Worm (Caenorhabditis elegans): ENCODE data around the gene atf-7.
A peak's percentile ranks its signal among the peaks of the same experiment; 100 is the strongest.

atf-7 gene

ce11 chrIII:4494541-4495010, 4.3 kb downstream of the atf-7 start:
- no peak for TF ChIP-seq skn-1 (tag; optimal IDR thresholded peaks at IDR 0.05)
- TF ChIP-seq mdl-1 (tag; optimal IDR thresholded peaks at IDR 0.05), result peak; percentile 16
- no peak for TF ChIP-seq nhr-77 (tag; optimal IDR thresholded peaks at IDR 0.05)
- TF ChIP-seq tbx-2 (tag; optimal IDR thresholded peaks at IDR 0.05), result no peak
- TF ChIP-seq nhr-43 (tag; optimal IDR thresholded peaks at IDR 0.05; ENCODE audit: poor library complexity, severe bottlenecking), result peak; percentile 79
- no peak for TF ChIP-seq aly-2 (tag; optimal IDR thresholded peaks at IDR 0.05)
- TF ChIP-seq lin-15B (tag; optimal IDR thresholded peaks at IDR 0.05), result peak; percentile 9
- TF ChIP-seq lsy-12 (tag; optimal IDR thresholded peaks at IDR 0.05), result peak; percentile 54
- TF ChIP-seq nhr-23 (tag; optimal IDR thresholded peaks at IDR 0.05), result peak; percentile 83
- peak; percentile 83 for TF ChIP-seq jun-1 (tag; optimal IDR thresholded peaks at IDR 0.05)
- TF ChIP-seq ceh-28 (tag; optimal IDR thresholded peaks at IDR 0.05), result peak; percentile 58
- TF ChIP-seq nhr-28 (tag; optimal IDR thresholded peaks at IDR 0.05), result no peak
- TF ChIP-seq ztf-11 (tag; optimal IDR thresholded peaks at IDR 0.05), result no peak
- no peak for TF ChIP-seq ceh-82 (tag; optimal IDR thresholded peaks at IDR 0.05)
- no peak for TF ChIP-seq elt-1 (tag; optimal IDR thresholded peaks at IDR 0.05)
- TF ChIP-seq nhr-25 (tag; optimal IDR thresholded peaks at IDR 0.05), result peak; percentile 74
- TF ChIP-seq elt-2 (tag; optimal IDR thresholded peaks at IDR 0.05), result peak; percentile 78
- no peak for TF ChIP-seq ZK546.5 (tag; optimal IDR thresholded peaks at IDR 0.05)
- TF ChIP-seq ztf-4 (tag; optimal IDR thresholded peaks at IDR 0.05), result no peak
- TF ChIP-seq pqm-1 (tag; optimal IDR thresholded peaks at IDR 0.05), result peak; percentile 69
- no peak for TF ChIP-seq nhr-237 (tag; optimal IDR thresholded peaks at IDR 0.05)
- peak; percentile 37 for TF ChIP-seq nfya-1 (tag; optimal IDR thresholded peaks at IDR 0.05; ENCODE audit: insufficient read depth)
- TF ChIP-seq pha-4 (tag; optimal IDR thresholded peaks at IDR 0.05), result peak; percentile 50
- TF ChIP-seq elt-3 (tag; optimal IDR thresholded peaks at IDR 0.05), result peak; percentile 42 to 91 (median 89)
- TF ChIP-seq fkh-2 (tag; optimal IDR thresholded peaks at IDR 0.05), result no peak

DNA sequence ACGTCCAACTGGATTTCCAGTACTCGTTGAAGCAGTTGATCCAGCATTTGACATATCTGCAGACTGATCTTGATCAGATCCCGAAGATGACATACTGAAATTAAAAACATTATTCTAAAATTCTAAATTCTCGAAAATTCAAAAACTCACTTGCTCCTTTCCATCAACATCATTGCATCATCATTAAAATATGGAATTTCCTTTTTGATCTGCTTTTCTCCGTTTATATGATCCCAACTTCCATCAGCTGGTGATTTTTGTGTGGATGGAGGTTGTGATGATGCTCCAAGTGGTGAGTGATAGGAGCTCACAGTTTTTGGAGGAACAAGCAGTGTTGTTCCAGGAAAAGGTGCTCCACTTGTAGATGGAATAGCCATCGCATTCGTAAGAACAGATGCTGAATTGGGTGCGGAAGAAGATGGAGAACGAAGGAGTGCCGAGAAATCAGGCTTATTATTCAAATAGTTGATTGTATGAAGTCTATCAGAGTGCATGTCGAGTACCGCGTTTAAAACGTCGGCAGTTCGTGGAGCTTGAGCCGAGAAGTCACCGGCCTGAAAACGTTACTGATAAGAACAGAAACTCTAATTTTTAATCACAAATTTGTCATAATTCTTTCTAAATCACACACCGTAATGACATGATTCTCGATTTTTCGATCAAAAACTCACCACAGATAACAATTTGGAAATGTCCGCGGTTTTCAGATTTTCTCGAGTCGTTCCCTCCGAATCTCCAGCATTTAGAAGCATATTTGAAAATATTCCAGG, 5.7 kb downstream of the atf-7 start:
- TF ChIP-seq nhr-43 (tag; optimal IDR thresholded peaks at IDR 0.05; ENCODE audit: poor library complexity, severe bottlenecking) (peak; percentile 26), R02D3.7 (tag; optimal IDR thresholded peaks at IDR 0.05) (no peak), mml-1 (tag; optimal IDR thresholded peaks at IDR 0.05) (no peak), elt-2 (tag; optimal IDR thresholded peaks at IDR 0.05) (peak; percentile 82), pqm-1 (tag; optimal IDR thresholded peaks at IDR 0.05) (peak; percentile 76)

- TF ChIP-seq zag-1 (tag; optimal IDR thresholded peaks at IDR 0.05), result no peak
- no peak for TF ChIP-seq nhr-11 (tag; optimal IDR thresholded peaks at IDR 0.05)
- TF ChIP-seq fkh-10 (GFP tag; optimal IDR thresholded peaks at IDR 0.05), result no peak
- peak; percentile 18 for TF ChIP-seq elt-2 (tag; optimal IDR thresholded peaks at IDR 0.05)
- no peak for TF ChIP-seq nhr-67 (tag; optimal IDR thresholded peaks at IDR 0.05)
- no peak for TF ChIP-seq ceh-9 (tag; optimal IDR thresholded peaks at IDR 0.05)
- TF ChIP-seq lin-39 (tag; optimal IDR thresholded peaks at IDR 0.05), result no peak
- no peak for TF ChIP-seq unc-39 (tag; optimal IDR thresholded peaks at IDR 0.05)
- no peak for TF ChIP-seq nhr-28 (tag; optimal IDR thresholded peaks at IDR 0.05)
- TF ChIP-seq fkh-2 (tag; optimal IDR thresholded peaks at IDR 0.05), result no peak
- no peak for TF ChIP-seq fos-1 (tag; optimal IDR thresholded peaks at IDR 0.05)
- TF ChIP-seq ztf-4 (tag; optimal IDR thresholded peaks at IDR 0.05), result peak; percentile 64
- no peak for TF ChIP-seq elt-3 (tag; optimal IDR thresholded peaks at IDR 0.05)
- TF ChIP-seq skn-1 (tag; optimal IDR thresholded peaks at IDR 0.05), result no peak
- no peak for TF ChIP-seq egl-5 (tag; optimal IDR thresholded peaks at IDR 0.05)
- peak; percentile 19 for TF ChIP-seq aly-2 (tag; optimal IDR thresholded peaks at IDR 0.05)
- TF ChIP-seq snpc-4 (tag; optimal IDR thresholded peaks at IDR 0.05), result no peak
- TF ChIP-seq nhr-76 (tag; optimal IDR thresholded peaks at IDR 0.05), result no peak
- TF ChIP-seq ama-1 (optimal IDR thresholded peaks at IDR 0.05), result peak; percentile 37
- TF ChIP-seq nhr-23 (tag; optimal IDR thresholded peaks at IDR 0.05), result peak; percentile 14
- no peak for TF ChIP-seq nhr-12 (tag; optimal IDR thresholded peaks at IDR 0.05)
- peak; percentile 53 for TF ChIP-seq jun-1 (tag; optimal IDR thresholded peaks at IDR 0.05)
- TF ChIP-seq R02D3.7 (tag; optimal IDR thresholded peaks at IDR 0.05), result no peak
- TF ChIP-seq mdl-1 (tag; optimal IDR thresholded peaks at IDR 0.05), result no peak
- peak; percentile 39 for TF ChIP-seq lsy-12 (tag; optimal IDR thresholded peaks at IDR 0.05)
- TF ChIP-seq daf-12 (tag; optimal IDR thresholded peaks at IDR 0.05), result no peak
- TF ChIP-seq nfya-1 (tag; optimal IDR thresholded peaks at IDR 0.05; ENCODE audit: insufficient read depth), result peak; percentile 19
- no peak for TF ChIP-seq sea-2 (GFP tag; optimal IDR thresholded peaks at IDR 0.05)
- no peak for TF ChIP-seq pqm-1 (tag; optimal IDR thresholded peaks at IDR 0.05)
- TF ChIP-seq nhr-25 (tag; optimal IDR thresholded peaks at IDR 0.05), result peak; percentile 5
- TF ChIP-seq nhr-77 (tag; optimal IDR thresholded peaks at IDR 0.05), result no peak
- no peak for TF ChIP-seq eor-1 (tag; optimal IDR thresholded peaks at IDR 0.05)
- TF ChIP-seq unc-62 (GFP tag; optimal IDR thresholded peaks at IDR 0.05), result no peak
- no peak for TF ChIP-seq ZK546.5 (tag; optimal IDR thresholded peaks at IDR 0.05)
Observed at ce11 chrIII:4491164-4492144, 7.4 kb downstream of the atf-7 start.
